Worm (Caenorhabditis elegans): ENCODE data around the gene ceph-41.

DNA sequence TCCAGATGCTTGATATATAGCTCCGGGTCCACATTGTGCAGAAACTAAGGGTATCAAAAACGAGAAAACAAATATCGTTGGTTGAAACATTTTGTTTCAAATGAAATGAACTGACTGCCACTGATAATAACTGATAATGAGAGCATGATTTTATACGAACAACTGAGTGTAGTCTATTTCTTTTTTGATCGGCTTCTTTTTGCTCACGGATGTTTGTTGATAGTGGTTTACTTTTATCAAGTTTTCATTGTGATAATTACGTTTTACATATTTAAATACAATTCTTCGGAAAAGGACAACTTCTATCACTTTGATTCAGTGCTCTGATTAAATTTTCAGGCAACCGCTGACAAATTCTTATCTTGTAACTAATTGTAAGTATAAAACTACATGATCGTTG lies 36.7 kb downstream of the ceph-41 start, which contains the start of gene clec-51:
- TF ChIP-seq him-1 (tag; optimal IDR thresholded peaks at IDR 0.05) (no peak), dao-5 (tag; optimal IDR thresholded peaks at IDR 0.05) (no peak)

Data from whole organism, L4/young adult.